Worm (Caenorhabditis elegans): ENCODE data around the gene Y61A9LA.12.
A peak's percentile ranks its signal among the peaks of the same experiment; 100 is the strongest.

Y61A9LA.12 gene

DNA sequence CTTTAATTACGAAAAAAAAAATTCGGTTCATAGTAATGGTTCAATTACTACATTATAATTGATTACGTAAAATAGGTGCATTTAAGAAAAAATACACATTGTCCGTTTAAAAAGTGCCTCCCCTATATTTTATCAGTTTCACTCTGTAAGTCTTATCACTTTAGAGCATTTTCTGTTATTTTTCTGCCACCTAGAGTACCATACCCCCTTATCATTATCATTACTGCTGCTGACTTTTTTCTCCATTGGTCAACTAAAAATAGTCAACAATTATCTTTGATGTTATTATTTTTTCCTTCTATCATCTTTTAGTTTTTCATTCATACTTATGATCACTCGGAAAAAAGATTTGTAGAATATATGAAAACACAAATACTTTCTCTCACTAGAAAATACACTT is 44.8 kb downstream of the Y61A9LA.12 start:
- no peak for TF ChIP-seq tag-97 (GFP tag; IDR thresholded peaks at IDR 0.05)
- peak; percentile 45 for TF ChIP-seq nhr-28 (tag; optimal IDR thresholded peaks at IDR 0.05)
- TF ChIP-seq daf-8 (GFP tag; IDR thresholded peaks at IDR 0.05) = no peak
- no peak for TF ChIP-seq lin-13 (GFP tag; optimal IDR thresholded peaks at IDR 0.05)
- peak; percentile 10 for TF ChIP-seq dve-1 (tag; optimal IDR thresholded peaks at IDR 0.05; ENCODE audit: insufficient read depth)
- TF ChIP-seq unc-130 (GFP tag; optimal IDR thresholded peaks at IDR 0.05) = no peak
- no peak for TF ChIP-seq daf-16 (GFP tag; optimal IDR thresholded peaks at IDR 0.05)
- peak; percentile 68 for TF ChIP-seq daf-16 (tag; optimal IDR thresholded peaks at IDR 0.05)
- TF ChIP-seq pqm-1 (tag; optimal IDR thresholded peaks at IDR 0.05) = peak; percentile 76

DNA sequence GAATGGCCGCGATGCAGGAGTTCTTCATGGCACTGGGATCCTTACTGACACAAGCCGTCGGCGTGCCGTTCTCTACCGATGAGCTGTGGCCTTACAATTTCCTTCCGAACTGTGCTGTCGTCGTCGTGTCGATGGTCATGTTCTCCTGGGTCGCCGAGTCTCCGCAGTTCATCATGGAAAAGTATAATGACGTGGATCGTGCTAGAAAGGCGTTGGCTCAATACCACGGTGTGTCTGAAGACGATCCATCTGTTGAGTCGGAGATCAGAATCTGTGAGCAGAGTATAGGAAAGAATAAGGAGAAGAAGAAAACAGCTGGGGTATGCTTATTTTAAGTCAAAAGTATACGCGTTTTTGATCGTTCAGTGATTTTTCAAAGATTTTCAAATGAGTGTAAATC is 45.6 kb downstream of the Y61A9LA.12 start:
- TF ChIP-seq tag-97 (GFP tag; IDR thresholded peaks at IDR 0.05) = no peak
- TF ChIP-seq ceh-62 (tag; optimal IDR thresholded peaks at IDR 0.05) = no peak
- no peak for TF ChIP-seq set-16 (GFP tag; IDR thresholded peaks at IDR 0.05)
- TF ChIP-seq vab-7 (GFP tag; IDR thresholded peaks at IDR 0.05) = no peak
- no peak for TF ChIP-seq nhr-28 (tag; optimal IDR thresholded peaks at IDR 0.05)
- no peak for TF ChIP-seq T20F7.1 (GFP tag; optimal IDR thresholded peaks at IDR 0.05)
- TF ChIP-seq dpl-1 (GFP tag; optimal IDR thresholded peaks at IDR 0.05) = no peak
- TF ChIP-seq saeg-2 (GFP tag; IDR thresholded peaks at IDR 0.05) = no peak
